Worm (Caenorhabditis elegans) whole organism, midembryonic: Measurements from ENCODE around the gene fat-7.

Experiments used
- T22C8.4 ChIP-seq: fragments of 200-800 bp; sonication (Bioruptor generic); IDR thresholded peaks from 2 replicates; pipeline ENCODE4 v1.3.6; 2022; ENCODE audit warnings: missing genetic modification characterization, missing compliant biosample characterization
- cog-1 ChIP-seq: sonication (generic microtip); optimal IDR thresholded peaks from 2 replicates; lab custom pipeline; 2016; ENCODE audit warnings: missing genetic modification characterization, missing compliant biosample characterization
- klf-2 ChIP-seq: fragments of 200-800 bp; sonication (Bioruptor generic); conservative IDR thresholded peaks from 2 replicates; pipeline ENCODE4 v1.3.6; 2022; ENCODE audit warnings: missing genetic modification reagents, missing genetic modification characterization, missing compliant biosample characterization
- ref-1 ChIP-seq: fragments of 200-800 bp; sonication (Bioruptor generic); conservative IDR thresholded peaks from 2 replicates; pipeline ENCODE4 v1.3.6; 2022; ENCODE audit warnings: missing genetic modification reagents, missing genetic modification characterization, missing compliant biosample characterization
- ztf-23 ChIP-seq: fragments of 200-800 bp; sonication (Bioruptor generic); IDR thresholded peaks from 2 replicates; pipeline ENCODE4 v1.3.6; 2022; ENCODE audit warnings: missing genetic modification reagents, missing genetic modification characterization, missing compliant biosample characterization
- ztf-29 ChIP-seq: fragments of 200-800 bp; sonication (Bioruptor generic); IDR thresholded peaks from 2 replicates; pipeline ENCODE4 v1.3.6; 2022; ENCODE audit warnings: missing genetic modification reagents, missing genetic modification characterization, missing compliant biosample characterization

ce11 chrV:7142661-7143060, 10.3 kb downstream of the fat-7 start:
- TF ChIP-seq cog-1 (tag; lab: Kevin White, UChicago) (no peak), klf-2 (GFP tag; lab: Robert Waterston, UW) (no peak), ztf-29 (GFP tag; lab: Robert Waterston, UW) (no peak), ref-1 (GFP tag; lab: Robert Waterston, UW) (no peak), ztf-23 (no peak), T22C8.4 (GFP tag; lab: Robert Waterston, UW) (no peak)
